Worm (Caenorhabditis elegans): ENCODE results near the gene Y54G11A.17.

Y54G11A.17 gene

DNA sequence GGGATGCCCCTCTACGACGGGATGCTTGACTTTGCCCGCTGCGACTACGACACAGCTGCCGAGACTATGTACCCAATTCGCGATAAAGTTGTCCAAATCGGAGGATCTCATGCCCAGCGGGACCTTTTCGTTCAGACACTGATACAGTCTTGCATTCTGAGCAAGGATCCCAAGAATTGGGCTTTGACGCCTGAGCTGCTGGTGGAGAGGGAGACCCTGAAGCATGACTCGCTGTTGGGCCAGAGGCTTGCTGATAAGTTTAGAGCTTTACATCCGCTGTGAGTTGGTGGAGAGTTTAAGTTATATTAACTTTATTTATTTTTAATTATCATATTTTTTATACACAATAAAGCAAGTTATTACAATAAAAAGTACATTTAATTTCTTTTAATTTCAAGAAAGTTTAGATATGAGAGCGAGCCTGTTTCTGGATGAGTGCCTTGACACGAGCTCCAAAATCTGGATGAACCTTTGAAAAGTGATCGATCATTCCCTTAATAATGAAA is 49.9 kb downstream of the Y54G11A.17 start (continued):
- TF ChIP-seq nhr-48 (tag; optimal IDR thresholded peaks at IDR 0.05) (no peak), lsy-2 (tag; optimal IDR thresholded peaks at IDR 0.05) (no peak), nhr-41 (GFP tag; IDR thresholded peaks at IDR 0.05) (no peak)

All from whole organism, L4 larva.